Worm (Caenorhabditis elegans): ENCODE results near the gene F14B8.4.
A peak's percentile ranks its signal among the peaks of the same experiment; 100 is the strongest.

DNA sequence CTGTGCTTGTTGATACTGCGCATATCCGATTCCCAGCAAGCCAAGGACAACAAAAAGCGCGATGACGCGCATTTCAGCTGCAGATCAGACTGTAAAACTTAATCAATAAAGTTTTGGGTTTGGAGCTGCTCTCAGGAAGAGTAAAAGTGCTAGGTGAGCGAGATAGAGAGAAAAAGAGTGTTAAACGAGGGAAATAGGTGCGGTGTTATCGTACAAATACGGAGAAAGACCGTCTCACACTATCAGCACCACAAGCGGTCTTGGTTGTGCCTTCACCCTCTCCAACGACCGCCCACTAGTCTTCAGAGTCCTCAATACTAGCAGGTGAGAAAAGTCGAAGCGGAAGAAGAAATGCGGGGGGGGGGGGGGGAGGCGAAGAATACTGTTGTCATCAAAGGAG, 28.8 kb upstream of the F14B8.4 start, which contains the start of gene F14B8.5:
- no peak for TF ChIP-seq ztf-11 (tag; optimal IDR thresholded peaks at IDR 0.05)
- no peak for TF ChIP-seq daf-12 (tag; optimal IDR thresholded peaks at IDR 0.05)
- no peak for TF ChIP-seq lsy-2 (tag; optimal IDR thresholded peaks at IDR 0.05)
- TF ChIP-seq nhr-28 (tag; optimal IDR thresholded peaks at IDR 0.05): peak; percentile 11
- TF ChIP-seq nhr-41 (GFP tag; IDR thresholded peaks at IDR 0.05): no peak
- TF ChIP-seq F44E2.7 (GFP tag; IDR thresholded peaks at IDR 0.05): no peak
- no peak; the same call in 1 of the 2 replicates for TF ChIP-seq lin-1 (GFP tag; IDR thresholded peaks at IDR 0.05)
- TF ChIP-seq dmd-6 (GFP tag; IDR thresholded peaks at IDR 0.05): peak; percentile 22; the same call in 1 of the 2 replicates
- TF ChIP-seq aly-2 (tag; optimal IDR thresholded peaks at IDR 0.05): no peak
- TF ChIP-seq ceh-82 (tag; optimal IDR thresholded peaks at IDR 0.05): no peak
- no peak for TF ChIP-seq unc-62 (GFP tag; optimal IDR thresholded peaks at IDR 0.05 in 1 of 2)
- TF ChIP-seq unc-62 (tag; optimal IDR thresholded peaks at IDR 0.05): no peak
- TF ChIP-seq mdl-1 (tag; optimal IDR thresholded peaks at IDR 0.05): no peak
